Fruit fly (Drosophila melanogaster) whole organism, embryonic: Measurements from ENCODE around the gene CG5435.
A peak's percentile ranks its signal among the peaks of the same experiment; 100 is the strongest.

Experiments
- Abd-B ChIP-seq: fragments of 200-800 bp; sonication (Bioruptor generic); optimal IDR thresholded peaks from 2 replicates; lab custom pipeline; 2018; ENCODE audit warnings: missing biosample characterization, mild to moderate bottlenecking, missing genetic modification characterization, moderate library complexity
- Atf3 ChIP-seq: fragments of 200-800 bp; sonication (Bioruptor generic); optimal IDR thresholded peaks from 3 replicates; lab custom pipeline; 2016; ENCODE audit warnings: missing biosample characterization, missing genetic modification characterization
- Atf6 ChIP-seq: fragments of 200-800 bp; sonication (Bioruptor generic); IDR thresholded peaks from 2 replicates; pipeline ENCODE4 v1.3.6; 2022; ENCODE audit warnings: missing biosample characterization, missing genetic modification characterization
- B-H1 ChIP-seq: fragments of 200-800 bp; sonication (Bioruptor generic); IDR thresholded peaks from 3 replicates; pipeline ENCODE4 v1.3.6; 2022; ENCODE audit warnings: missing biosample characterization, missing genetic modification characterization
- Bteb2 ChIP-seq: fragments of 200-800 bp; sonication (Bioruptor generic); optimal IDR thresholded peaks from 2 replicates; lab custom pipeline; 2016; ENCODE audit warnings: missing biosample characterization, missing genetic modification characterization
- CG10565 ChIP-seq: fragments of 200-800 bp; sonication (Bioruptor generic); optimal IDR thresholded peaks from 3 replicates; lab custom pipeline; 2016; ENCODE audit warnings: missing biosample characterization, mild to moderate bottlenecking, missing genetic modification characterization
- CG12071 ChIP-seq: fragments of 200-800 bp; sonication (Bioruptor generic); optimal IDR thresholded peaks from 3 replicates; lab custom pipeline; 2018; ENCODE audit warnings: missing biosample characterization, mild to moderate bottlenecking, missing genetic modification characterization
- CG13775 ChIP-seq: fragments of 200-800 bp; sonication (Bioruptor generic); optimal IDR thresholded peaks from 3 replicates; lab custom pipeline; 2017; ENCODE audit warnings: missing biosample characterization, mild to moderate bottlenecking, missing genetic modification characterization
- CG16779 ChIP-seq: fragments of 200-800 bp; sonication (Bioruptor generic); IDR thresholded peaks from 2 replicates; pipeline ENCODE4 v1.3.6; 2022; ENCODE audit warnings: missing biosample characterization, missing genetic modification characterization
- CG16863 ChIP-seq: fragments of 200-800 bp; sonication (Bioruptor generic); optimal IDR thresholded peaks from 3 replicates; lab custom pipeline; 2016; ENCODE audit warnings: missing biosample characterization, missing genetic modification characterization
- CG17385 ChIP-seq: fragments of 200-800 bp; sonication (Bioruptor generic); optimal IDR thresholded peaks from 3 replicates; lab custom pipeline; 2018; ENCODE audit warnings: missing biosample characterization, mild to moderate bottlenecking, missing genetic modification characterization
- CG17568 ChIP-seq: fragments of 200-800 bp; sonication (Bioruptor generic); optimal IDR thresholded peaks from 2 replicates; lab custom pipeline; 2018; ENCODE audit warnings: missing biosample characterization, mild to moderate bottlenecking, missing genetic modification characterization, moderate library complexity
- CG2120 ChIP-seq: fragments of 200-800 bp; sonication (Bioruptor generic); optimal IDR thresholded peaks from 3 replicates; lab custom pipeline; 2016; ENCODE audit warnings: missing biosample characterization, missing genetic modification characterization
- CG2678 ChIP-seq: fragments of 200-800 bp; sonication (Bioruptor generic); optimal IDR thresholded peaks from 3 replicates; lab custom pipeline; 2019; ENCODE audit warnings: missing biosample characterization, mild to moderate bottlenecking, missing genetic modification characterization, moderate library complexity
- CG34422 ChIP-seq: fragments of 200-800 bp; sonication (Bioruptor generic); IDR thresholded peaks from 3 replicates; pipeline ENCODE4 v1.3.6; 2022; ENCODE audit warnings: missing biosample characterization, missing genetic modification characterization
- CG4854 ChIP-seq: fragments of 200-800 bp; sonication (Bioruptor generic); optimal IDR thresholded peaks from 2 replicates; lab custom pipeline; 2016; ENCODE audit warnings: missing biosample characterization, missing genetic modification characterization, inconsistent platforms
- CG6689 ChIP-seq: fragments of 200-800 bp; sonication (Bioruptor generic); IDR thresholded peaks from 2 replicates; pipeline ENCODE4 v1.3.6; 2022; ENCODE audit warnings: missing biosample characterization, missing genetic modification characterization
- CG7786 ChIP-seq: fragments of 200-800 bp; sonication (Bioruptor generic); optimal IDR thresholded peaks from 2 replicates; lab custom pipeline; 2016; ENCODE audit warnings: missing biosample characterization, missing genetic modification characterization
- CG8089 ChIP-seq: fragments of 200-800 bp; sonication (Bioruptor generic); optimal IDR thresholded peaks from 3 replicates; lab custom pipeline; 2016; ENCODE audit warnings: missing biosample characterization, missing genetic modification characterization
- CG9817 ChIP-seq: fragments of 200-800 bp; sonication (Bioruptor generic); optimal IDR thresholded peaks from 2 replicates; lab custom pipeline; 2018; ENCODE audit warnings: missing biosample characterization, mild to moderate bottlenecking, missing genetic modification characterization, moderate library complexity
- D19A ChIP-seq: fragments of 200-800 bp; optimal IDR thresholded peaks from 3 replicates; lab custom pipeline; 2019; ENCODE audit warnings: missing biosample characterization, mild to moderate bottlenecking, missing genetic modification characterization, moderate library complexity
- Deaf1 ChIP-seq: fragments of 200-800 bp; optimal IDR thresholded peaks from 3 replicates; lab custom pipeline; 2019; ENCODE audit warnings: missing biosample characterization, mild to moderate bottlenecking, missing genetic modification characterization, moderate library complexity
- Hey ChIP-seq: fragments of 200-800 bp; sonication (Bioruptor generic); optimal IDR thresholded peaks from 3 replicates; lab custom pipeline; 2018; ENCODE audit warnings: missing biosample characterization, mild to moderate bottlenecking, missing genetic modification characterization
- Hr51 ChIP-seq, 2 experiments: fragments of 200-800 bp; sonication (Bioruptor generic); optimal IDR thresholded peaks; 2 replicates in 1 of 2; 3 replicates in 1 of 2; lab custom pipeline; 2016 to 2018; ENCODE audit warnings: missing biosample characterization in 2 of 2, missing genetic modification characterization in 2 of 2, mild to moderate bottlenecking in 1 of 2, moderate library complexity in 1 of 2
- Hr78 ChIP-seq, 2 experiments: fragments of 200-800 bp in 1 of 2; fragments of >200 bp in 1 of 2; sonication (Bioruptor generic) in 1 of 2; optimal IDR thresholded peaks; 2 replicates each; lab custom pipeline; 2017 to 2019; ENCODE audit warnings: missing biosample characterization in 2 of 2, missing genetic modification characterization in 2 of 2, mild to moderate bottlenecking in 1 of 2, moderate library complexity in 1 of 2
- Mad ChIP-seq: fragments of 200-800 bp; sonication (Bioruptor generic); optimal IDR thresholded peaks from 2 replicates; lab custom pipeline; 2016; ENCODE audit warnings: missing biosample characterization, missing genetic modification characterization
- Med ChIP-seq: fragments of 200-800 bp; sonication (Bioruptor generic); peaks from one replicate; lab custom pipeline; 2016; ENCODE audit warnings: missing biosample characterization, missing genetic modification characterization, mild to moderate bottlenecking, inconsistent platforms, moderate library complexity
- Pdp1 ChIP-seq, 2 experiments: fragments of 200-800 bp; sonication (Bioruptor generic); optimal IDR thresholded peaks; 3 replicates each; lab custom pipeline; 2016; ENCODE audit warnings: missing biosample characterization in 2 of 2, missing genetic modification characterization in 2 of 2, mild to moderate bottlenecking in 1 of 2, moderate library complexity in 1 of 2
- Rx ChIP-seq: fragments of 200-800 bp; sonication (Bioruptor generic); IDR thresholded peaks from 2 replicates; pipeline ENCODE4 v1.3.6; 2022; ENCODE audit warnings: missing biosample characterization, missing genetic modification characterization
- Sox100B ChIP-seq: fragments of 200-800 bp; sonication (Bioruptor generic); optimal IDR thresholded peaks from 3 replicates; lab custom pipeline; 2018; ENCODE audit warnings: missing biosample characterization, mild to moderate bottlenecking, missing genetic modification characterization
- abd-A ChIP-seq: fragments of 200-800 bp; sonication (Bioruptor generic); optimal IDR thresholded peaks from 3 replicates; lab custom pipeline; 2019; ENCODE audit warnings: missing biosample characterization, mild to moderate bottlenecking, missing genetic modification characterization, moderate library complexity
- ac ChIP-seq: fragments of 200-800 bp; sonication (Bioruptor generic); optimal IDR thresholded peaks from 3 replicates; lab custom pipeline; 2017; ENCODE audit warnings: missing biosample characterization, mild to moderate bottlenecking, missing genetic modification characterization
- al ChIP-seq: fragments of 200-800 bp; sonication (Bioruptor generic); IDR thresholded peaks from 2 replicates; pipeline ENCODE4 v1.3.6; 2022; ENCODE audit warnings: missing biosample characterization, missing genetic modification characterization
- amos ChIP-seq: fragments of 200-800 bp; sonication (Bioruptor generic); IDR thresholded peaks from 2 replicates; pipeline ENCODE4 v1.3.6; 2022; ENCODE audit warnings: missing biosample characterization, missing genetic modification characterization; ENCODE audit not compliant: partially characterized antibody
- az2 ChIP-seq: fragments of 200-800 bp; sonication (Bioruptor generic); optimal IDR thresholded peaks from 3 replicates; lab custom pipeline; 2016; ENCODE audit warnings: missing biosample characterization, missing genetic modification characterization
- dati ChIP-seq: fragments of 200-800 bp; sonication (Bioruptor generic); IDR thresholded peaks from 2 replicates; pipeline ENCODE4 v1.3.6; 2022; ENCODE audit warnings: missing biosample characterization, missing genetic modification characterization
- ewg ChIP-seq: fragments of 200-800 bp; sonication (Bioruptor generic); optimal IDR thresholded peaks from 3 replicates; lab custom pipeline; 2017; ENCODE audit warnings: mild to moderate bottlenecking, missing biosample characterization, missing genetic modification reagents, missing genetic modification characterization
- eyg ChIP-seq: fragments of 200-800 bp; sonication (Bioruptor generic); optimal IDR thresholded peaks from 3 replicates; lab custom pipeline; 2016; ENCODE audit warnings: missing biosample characterization, missing genetic modification characterization
- fu2 ChIP-seq: fragments of 200-800 bp; sonication (Bioruptor generic); optimal IDR thresholded peaks from 2 replicates; lab custom pipeline; 2016; ENCODE audit warnings: missing biosample characterization, missing genetic modification characterization
- gsb ChIP-seq: fragments of 200-800 bp; sonication (Bioruptor generic); IDR thresholded peaks from 2 replicates; pipeline ENCODE4 v1.3.6; 2022; ENCODE audit warnings: missing biosample characterization, missing genetic modification characterization
- mam ChIP-seq: fragments of 200-800 bp; sonication (Bioruptor generic); optimal IDR thresholded peaks from 3 replicates; lab custom pipeline; 2016; ENCODE audit warnings: missing biosample characterization, missing genetic modification characterization
- run ChIP-seq: fragments of 200-800 bp; sonication (Bioruptor generic); optimal IDR thresholded peaks from 3 replicates; lab custom pipeline; 2018; ENCODE audit warnings: missing biosample characterization, mild to moderate bottlenecking, missing genetic modification characterization
- shn ChIP-seq: fragments of 200-800 bp; sonication (Bioruptor generic); optimal IDR thresholded peaks from 3 replicates; lab custom pipeline; 2016; ENCODE audit warnings: missing biosample characterization, missing genetic modification characterization
- sima ChIP-seq: fragments of 200-800 bp; sonication (Bioruptor generic); optimal IDR thresholded peaks from 2 replicates; lab custom pipeline; 2016; ENCODE audit warnings: missing biosample characterization, missing genetic modification characterization
- slbo ChIP-seq: fragments of 200-800 bp; sonication (Bioruptor generic); IDR thresholded peaks from 2 replicates; pipeline ENCODE4 v1.3.6; 2022; ENCODE audit warnings: missing biosample characterization, missing genetic modification characterization
- so ChIP-seq: fragments of 200-800 bp; sonication (Bioruptor generic); IDR thresholded peaks from 3 replicates; pipeline ENCODE4 v1.3.6; 2022; ENCODE audit warnings: missing biosample characterization, missing genetic modification characterization
- stwl ChIP-seq: fragments of 200-800 bp; sonication (Bioruptor generic); optimal IDR thresholded peaks from 3 replicates; lab custom pipeline; 2018; ENCODE audit warnings: missing biosample characterization, mild to moderate bottlenecking, missing genetic modification characterization, moderate library complexity
- tll ChIP-seq, 2 experiments: fragments of 200-800 bp in 1 of 2; fragments of >200 bp in 1 of 2; sonication (Bioruptor generic) in 1 of 2; optimal IDR thresholded peaks; 2 replicates each; lab custom pipeline; 2017 to 2019; ENCODE audit warnings: missing biosample characterization in 2 of 2, missing genetic modification characterization in 2 of 2, mild to moderate bottlenecking in 1 of 2, moderate library complexity in 1 of 2
- trh ChIP-seq: fragments of 200-800 bp; sonication (Bioruptor generic); optimal IDR thresholded peaks from 2 replicates; lab custom pipeline; 2016; ENCODE audit warnings: missing biosample characterization, missing genetic modification characterization
- zf30C ChIP-seq: fragments of 200-800 bp; sonication (Bioruptor generic); optimal IDR thresholded peaks from 3 replicates; lab custom pipeline; 2018; ENCODE audit warnings: missing biosample characterization, mild to moderate bottlenecking, missing genetic modification characterization

CG5435 gene

dm6 chr2L:12435976-12436771 lies 5.5 kb upstream of the CG5435 start (continued):
- TF ChIP-seq amos (GFP tag; lab: Robert Waterston, UW) (no peak; the same call in 1 of the 2 replicates), mam (no peak), Hr78 (GFP tag; optimal IDR thresholded peaks at IDR 0.05; lab: Kevin White, UChicago) (no peak), abd-A (tag; lab: Kevin White, UChicago) (no peak), gsb (GFP tag; lab: Robert Waterston, UW) (no peak), slbo (GFP tag; lab: Robert Waterston, UW) (no peak), CG13775 (GFP tag; lab: Kevin White, UChicago) (no peak), CG16863 (GFP tag; lab: Kevin White, UChicago) (no peak), Atf3 (GFP tag; lab: Kevin White, UChicago) (no peak), CG12071 (no peak), Hey (tag; lab: Kevin White, UChicago) (no peak), zf30C (GFP tag; lab: Kevin White, UChicago) (no peak), run (tag; lab: Kevin White, UChicago) (no peak), Med (GFP tag; lab: Kevin White, UChicago) (peak; percentile 71), Rx (GFP tag; lab: Robert Waterston, UW) (no peak), B-H1 (GFP tag; lab: Robert Waterston, UW) (no peak), eyg (GFP tag; lab: Kevin White, UChicago) (no peak), shn (GFP tag; lab: Kevin White, UChicago) (no peak), fu2 (GFP tag; lab: Kevin White, UChicago) (no peak), CG2120 (GFP tag; lab: Kevin White, UChicago) (no peak), Mad (no peak), ac (GFP tag; lab: Kevin White, UChicago) (no peak), al (GFP tag; lab: Robert Waterston, UW) (no peak), CG2678 (tag; lab: Kevin White, UChicago) (no peak), CG7786 (no peak), Hr51 (GFP tag; optimal IDR thresholded peaks at IDR 0.05; lab: Kevin White, UChicago) (no peak), CG34422 (GFP tag; lab: Robert Waterston, UW) (peak; percentile 37; the same call in 1 of the 3 replicates), CG16779 (no peak), Abd-B (no peak), CG9817 (tag; lab: Kevin White, UChicago) (no peak), so (GFP tag; lab: Robert Waterston, UW) (no peak), dati (no peak), CG17385 (peak; percentile 20), CG8089 (GFP tag; lab: Kevin White, UChicago) (no peak), az2 (no peak), stwl (peak; percentile 10), Deaf1 (no peak), CG4854 (GFP tag; lab: Kevin White, UChicago) (no peak), ewg (GFP tag; lab: Kevin White, UChicago) (no peak), trh (GFP tag; lab: Kevin White, UChicago) (no peak), Sox100B (GFP tag; lab: Kevin White, UChicago) (no peak), CG6689 (GFP tag; lab: Robert Waterston, UW) (no peak), D19A (tag; lab: Kevin White, UChicago) (no peak), Pdp1 (GFP tag; optimal IDR thresholded peaks at IDR 0.05; lab: Kevin White, UChicago) (no peak), tll (GFP tag; optimal IDR thresholded peaks at IDR 0.05; lab: Kevin White, UChicago) (no peak), CG10565 (GFP tag; lab: Kevin White, UChicago) (no peak), CG17568 (GFP tag; lab: Kevin White, UChicago) (no peak), Bteb2 (GFP tag; lab: Kevin White, UChicago) (no peak), sima (GFP tag; lab: Kevin White, UChicago) (no peak), Atf6 (GFP tag; lab: Robert Waterston, UW) (no peak; the same call in 1 of the 2 replicates)
